Worm (Caenorhabditis elegans): ENCODE results near the gene epg-6.

DNA sequence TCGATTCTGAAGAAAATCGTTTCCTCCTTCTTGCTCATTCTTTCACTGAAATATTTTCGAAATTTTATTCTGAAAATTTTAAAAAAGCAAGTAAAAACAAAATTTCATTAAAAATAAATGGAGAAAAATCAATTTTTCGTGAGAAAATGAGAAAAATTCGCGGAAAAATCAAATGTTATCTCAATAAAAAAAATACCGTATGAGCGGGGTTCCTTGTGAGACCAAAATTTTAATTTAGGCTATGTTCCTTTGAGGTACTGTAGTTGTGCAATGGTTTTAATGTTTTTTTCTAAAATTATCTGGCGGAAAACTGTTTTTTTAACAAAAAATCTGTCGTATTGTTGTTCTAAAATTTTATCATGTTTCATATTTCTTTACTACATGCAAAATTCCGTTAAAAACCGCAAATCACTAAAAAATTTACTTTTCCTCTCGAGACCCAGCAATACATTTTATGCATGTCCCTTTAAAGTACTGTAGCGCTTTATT lies at the start of gene epg-6:
- no peak for TF ChIP-seq lin-13 (tag; optimal IDR thresholded peaks at IDR 0.05)
- TF ChIP-seq ceh-43 (GFP tag; optimal IDR thresholded peaks at IDR 0.05) = no peak
- TF ChIP-seq bed-3 (GFP tag; optimal IDR thresholded peaks at IDR 0.05) = no peak
